Fruit fly (Drosophila melanogaster): ENCODE measurements around the gene Apl.

The Apl gene

dm6 chr3L:16587994-16588622, 6.9 kb upstream of the Apl start (continued):
- TF ChIP-seq eve (GFP tag; optimal IDR thresholded peaks at IDR 0.05) (no peak), Antp (GFP tag; optimal IDR thresholded peaks at IDR 0.05) (peak; percentile 44), grn (GFP tag; optimal IDR thresholded peaks at IDR 0.05) (no peak), CG6175 (GFP tag; IDR thresholded peaks at IDR 0.05) (no peak), CG12744 (GFP tag; optimal IDR thresholded peaks at IDR 0.05) (peak; percentile 9), tap (tag; optimal IDR thresholded peaks at IDR 0.05) (peak; percentile 38), CG12299 (tag; optimal IDR thresholded peaks at IDR 0.05) (peak; percentile 41), slbo (GFP tag; IDR thresholded peaks at IDR 0.05) (peak; percentile 81), Abd-B (GFP tag; optimal IDR thresholded peaks at IDR 0.05) (peak; percentile 73), CG3838 (GFP tag; optimal IDR thresholded peaks at IDR 0.05) (no peak), seq (GFP tag; IDR thresholded peaks at IDR 0.05) (no peak), hb (GFP tag; IDR thresholded peaks at IDR 0.05; ENCODE audit: partially characterized antibody) (peak; percentile 92), CG9797 (GFP tag; optimal IDR thresholded peaks at IDR 0.05) (peak; percentile 72), CG8290 (GFP tag; optimal IDR thresholded peaks at IDR 0.05) (peak; percentile 75), CG8290 (tag; optimal IDR thresholded peaks at IDR 0.05) (peak; percentile 77 to 79), Fer2 (tag; optimal IDR thresholded peaks at IDR 0.05) (peak; percentile 17), Eip74EF (GFP tag; optimal IDR thresholded peaks at IDR 0.05) (no peak), ind (GFP tag; optimal IDR thresholded peaks at IDR 0.05) (peak; percentile 41), bbx (GFP tag; IDR thresholded peaks at IDR 0.05; ENCODE audit: partially characterized antibody) (peak; percentile 83), CG4282 (GFP tag; optimal IDR thresholded peaks at IDR 0.05) (peak; percentile 6), mirr (GFP tag; optimal IDR thresholded peaks at IDR 0.05) (peak; percentile 15), zfh1 (GFP tag; IDR thresholded peaks at IDR 0.05) (peak; percentile 58; the same call in 1 of the 3 replicates), z (GFP tag; IDR thresholded peaks at IDR 0.05) (no peak), pnt (GFP tag; optimal IDR thresholded peaks at IDR 0.05) (peak; percentile 53), HmgZ (tag; optimal IDR thresholded peaks at IDR 0.05) (peak; percentile 83), CG4707 (GFP tag; optimal IDR thresholded peaks at IDR 0.05) (no peak), Tbp (GFP tag; optimal IDR thresholded peaks at IDR 0.05) (no peak), sr (GFP tag; IDR thresholded peaks at IDR 0.05) (peak; percentile 98), dmrt99B (tag; optimal IDR thresholded peaks at IDR 0.05) (no peak), Pdp1 (GFP tag; optimal IDR thresholded peaks at IDR 0.05) (peak; percentile 57 to 58), CG10565 (GFP tag; optimal IDR thresholded peaks at IDR 0.05) (no peak), jumu (GFP tag; optimal IDR thresholded peaks at IDR 0.05) (peak; percentile 75), H2.0 (GFP tag; IDR thresholded peaks at IDR 0.05) (peak; percentile 52), jing (GFP tag; optimal IDR thresholded peaks at IDR 0.05) (no peak), ftz-f1 (GFP tag; optimal IDR thresholded peaks at IDR 0.05) (peak; percentile 64), az2 (GFP tag; optimal IDR thresholded peaks at IDR 0.05) (peak; percentile 35), Med (GFP tag) (peak; percentile 95), CG13287 (GFP tag; IDR thresholded peaks at IDR 0.05; ENCODE audit: partially characterized antibody) (peak; percentile 94), CG17568 (GFP tag; optimal IDR thresholded peaks at IDR 0.05) (no peak), lmd (GFP tag; IDR thresholded peaks at IDR 0.05) (peak; percentile 55; the same call in 1 of the 2 replicates), CG12219 (GFP tag; optimal IDR thresholded peaks at IDR 0.05) (no peak), CG6254 (GFP tag; optimal IDR thresholded peaks at IDR 0.05) (no peak), Ravus (GFP tag; IDR thresholded peaks at IDR 0.05) (no peak), zen2 (GFP tag; IDR thresholded peaks at IDR 0.05; ENCODE audit: partially characterized antibody) (peak; percentile 87; the same call in 2 of the 3 replicates), ara (GFP tag; IDR thresholded peaks at IDR 0.05) (no peak), Hr78 (GFP tag; optimal IDR thresholded peaks at IDR 0.05) (no peak), da (GFP tag; optimal IDR thresholded peaks at IDR 0.05) (peak; percentile 10), CG15011 (GFP tag; optimal IDR thresholded peaks at IDR 0.05) (no peak), CG8924 (tag; optimal IDR thresholded peaks at IDR 0.05) (peak; percentile 72), kni (GFP tag; optimal IDR thresholded peaks at IDR 0.05) (peak; percentile 66)

All from whole organism, embryonic.